Fruit fly (Drosophila melanogaster): ENCODE data around the gene RpS19b.

The RpS19b gene

dm6 chr3R:23922502-23923350 is 10.6 kb downstream of the RpS19b start, which contains the start of the genes sba and CG31141 (continued):
- TF ChIP-seq CG17385 (GFP tag; optimal IDR thresholded peaks at IDR 0.05) = peak; percentile 32
- no peak for TF ChIP-seq CG13775 (GFP tag; optimal IDR thresholded peaks at IDR 0.05)
- no peak for TF ChIP-seq sisA (GFP tag; IDR thresholded peaks at IDR 0.05)
- TF ChIP-seq Scr (GFP tag; IDR thresholded peaks at IDR 0.05; ENCODE audit: partially characterized antibody) = peak; percentile 79
- TF ChIP-seq zen2 (GFP tag; IDR thresholded peaks at IDR 0.05; ENCODE audit: partially characterized antibody) = peak; percentile 86
- TF ChIP-seq Dip3 (GFP tag; optimal IDR thresholded peaks at IDR 0.05) = peak; percentile 9
- TF ChIP-seq B-H2 (GFP tag; optimal IDR thresholded peaks at IDR 0.05) = peak; percentile 59
- peak; percentile 26 for TF ChIP-seq gcm (GFP tag; optimal IDR thresholded peaks at IDR 0.05)
- no peak for TF ChIP-seq CG6813 (GFP tag; optimal IDR thresholded peaks at IDR 0.05)
- no peak for TF ChIP-seq crol (GFP tag; IDR thresholded peaks at IDR 0.05)
- peak; percentile 9 for TF ChIP-seq BtbVII (GFP tag; optimal IDR thresholded peaks at IDR 0.05)
- peak; percentile 26 for TF ChIP-seq CG6854 (GFP tag; optimal IDR thresholded peaks at IDR 0.05)
- peak; percentile 44 for TF ChIP-seq CG13296 (GFP tag; optimal IDR thresholded peaks at IDR 0.05)
- TF ChIP-seq cwo (GFP tag; optimal IDR thresholded peaks at IDR 0.05) = no peak
- TF ChIP-seq CG9876 (GFP tag; optimal IDR thresholded peaks at IDR 0.05) = peak; percentile 9
- no peak for TF ChIP-seq CG7786 (GFP tag; optimal IDR thresholded peaks at IDR 0.05)
- no peak for TF ChIP-seq CG9932 (GFP tag; IDR thresholded peaks at IDR 0.05)
- peak; percentile 81 for TF ChIP-seq CG7963 (GFP tag; IDR thresholded peaks at IDR 0.05; ENCODE audit: partially characterized antibody)
- peak; percentile 63 for TF ChIP-seq nom (GFP tag; optimal IDR thresholded peaks at IDR 0.05)
- TF ChIP-seq fu2 (GFP tag; optimal IDR thresholded peaks at IDR 0.05) = no peak
- no peak for TF ChIP-seq CG10959 (GFP tag; IDR thresholded peaks at IDR 0.05)
- no peak for TF ChIP-seq CG2875 (GFP tag; optimal IDR thresholded peaks at IDR 0.05)
- TF ChIP-seq CG30403 (GFP tag; optimal IDR thresholded peaks at IDR 0.05) = no peak
- peak; percentile 25; the same call in 1 of the 2 replicates for TF ChIP-seq CG6272 (GFP tag; IDR thresholded peaks at IDR 0.05)
- no peak for TF ChIP-seq ttk (GFP tag; IDR thresholded peaks at IDR 0.05)
- no peak for TF ChIP-seq cato (GFP tag; optimal IDR thresholded peaks at IDR 0.05; ENCODE audit: borderline replicate concordance)
- peak; percentile 86 for TF ChIP-seq Myb (GFP tag; optimal IDR thresholded peaks at IDR 0.05)
- TF ChIP-seq Dip2 (GFP tag; IDR thresholded peaks at IDR 0.05) = no peak
- TF ChIP-seq CG14860 (GFP tag; IDR thresholded peaks at IDR 0.05; ENCODE audit: partially characterized antibody) = peak; percentile 81
- TF ChIP-seq sima (GFP tag; optimal IDR thresholded peaks at IDR 0.05) = no peak
- TF ChIP-seq MBD-R2 (GFP tag; IDR thresholded peaks at IDR 0.05) = peak; percentile 57
- no peak for TF ChIP-seq tx (GFP tag; optimal IDR thresholded peaks at IDR 0.05)
- no peak for TF ChIP-seq HLH54F (GFP tag; optimal IDR thresholded peaks at IDR 0.05)
- TF ChIP-seq Bdp1 (GFP tag; optimal IDR thresholded peaks at IDR 0.05) = no peak
- TF ChIP-seq CG10321 (GFP tag; IDR thresholded peaks at IDR 0.05) = no peak
- TF ChIP-seq tna (GFP tag; IDR thresholded peaks at IDR 0.05; ENCODE audit: partially characterized antibody) = peak; percentile 78
- peak; percentile 38 for TF ChIP-seq Blimp-1 (GFP tag; optimal IDR thresholded peaks at IDR 0.05)
- TF ChIP-seq Jarid2 (GFP tag; optimal IDR thresholded peaks at IDR 0.05) = peak; percentile 90
- peak; percentile 80 for TF ChIP-seq vnd (GFP tag; IDR thresholded peaks at IDR 0.05; ENCODE audit: partially characterized antibody)
- TF ChIP-seq Rx (GFP tag; IDR thresholded peaks at IDR 0.05) = no peak
- TF ChIP-seq Dp (GFP tag; optimal IDR thresholded peaks at IDR 0.05) = peak; percentile 71
- TF ChIP-seq CG8924 (tag; optimal IDR thresholded peaks at IDR 0.05) = peak; percentile 54
- no peak for TF ChIP-seq Kr (GFP tag; optimal IDR thresholded peaks at IDR 0.05)
- TF ChIP-seq CG6689 (GFP tag; IDR thresholded peaks at IDR 0.05) = no peak
- TF ChIP-seq CG4617 (GFP tag; optimal IDR thresholded peaks at IDR 0.05; ENCODE audit: borderline replicate concordance) = peak; percentile 58
- TF ChIP-seq CTCF (GFP tag; optimal IDR thresholded peaks at IDR 0.05) = peak; percentile 37
- no peak for TF ChIP-seq ham (GFP tag; IDR thresholded peaks at IDR 0.05)
- TF ChIP-seq Sox102F (GFP tag; optimal IDR thresholded peaks at IDR 0.05) = no peak
- no peak for TF ChIP-seq fd3F (GFP tag; optimal IDR thresholded peaks at IDR 0.05)
